Worm (Caenorhabditis elegans) whole organism, late embryonic: ENCODE measurements around the gene srg-67.

Source experiments
- C08G9.2 ChIP-seq: sonication (generic microtip); optimal IDR thresholded peaks from 2 replicates; lab custom pipeline; 2016; ENCODE audit warnings: mild to moderate bottlenecking, missing genetic modification characterization, moderate library complexity, missing compliant biosample characterization
- C38D4.7 ChIP-seq: fragments of 200-800 bp; sonication (Bioruptor generic); optimal IDR thresholded peaks from 2 replicates; lab custom pipeline; 2018; ENCODE audit warnings: mild to moderate bottlenecking, missing genetic modification characterization, moderate library complexity, missing compliant biosample characterization
- F13H6.1 ChIP-seq: sonication (generic microtip); optimal IDR thresholded peaks from 2 replicates; lab custom pipeline; 2016; ENCODE audit warnings: missing genetic modification characterization, missing compliant biosample characterization
- K09A11.1 ChIP-seq: sonication (generic microtip); optimal IDR thresholded peaks from 2 replicates; lab custom pipeline; 2017; ENCODE audit warnings: antibody characterized with exemption, mild to moderate bottlenecking, missing genetic modification characterization, missing compliant biosample characterization; ENCODE audit not compliant: insufficient read depth
- Y22D7AL.16 ChIP-seq: sonication (generic microtip); optimal IDR thresholded peaks from 2 replicates; lab custom pipeline; 2016; ENCODE audit warnings: missing genetic modification characterization, missing compliant biosample characterization
- ahr-1 ChIP-seq: sonication (generic microtip); optimal IDR thresholded peaks from 2 replicates; lab custom pipeline; 2016; ENCODE audit warnings: missing genetic modification characterization, missing compliant biosample characterization
- ama-1 ChIP-seq: fragments of 150-350 bp; optimal IDR thresholded peaks from 2 replicates; lab custom pipeline; 2014
- ceh-14 ChIP-seq: sonication (generic microtip); optimal IDR thresholded peaks from 2 replicates; lab custom pipeline; 2016; ENCODE audit warnings: missing genotype, missing genetic modification characterization, missing compliant biosample characterization
- ceh-19 ChIP-seq: fragments of 200-800 bp; sonication (Bioruptor generic); optimal IDR thresholded peaks from 2 replicates; lab custom pipeline; 2018; ENCODE audit warnings: mild to moderate bottlenecking, missing genetic modification characterization, missing compliant biosample characterization
- ceh-2 ChIP-seq: sonication (generic microtip); optimal IDR thresholded peaks from 2 replicates; lab custom pipeline; 2016; ENCODE audit warnings: missing genotype, missing genetic modification characterization, missing compliant biosample characterization
- ceh-24 ChIP-seq: sonication (generic microtip); optimal IDR thresholded peaks from 2 replicates; lab custom pipeline; 2016; ENCODE audit warnings: mild to moderate bottlenecking, missing genetic modification characterization, missing compliant biosample characterization
- ceh-30 ChIP-seq: fragments of 150-350 bp; optimal IDR thresholded peaks from 2 replicates; lab custom pipeline; 2014; ENCODE audit warnings: missing biosample characterization, missing genetic modification characterization
- ceh-31 ChIP-seq: sonication (generic microtip); optimal IDR thresholded peaks from 2 replicates; lab custom pipeline; 2016; ENCODE audit warnings: missing genetic modification characterization, missing compliant biosample characterization
- ceh-45 ChIP-seq: fragments of 200-800 bp; sonication (Bioruptor generic); IDR thresholded peaks from 2 replicates; pipeline ENCODE4 v1.3.6; 2022; ENCODE audit warnings: missing genetic modification reagents, missing genetic modification characterization, missing compliant biosample characterization
- ceh-48 ChIP-seq: sonication (generic microtip); optimal IDR thresholded peaks from 2 replicates; lab custom pipeline; 2016; ENCODE audit warnings: missing genetic modification characterization, inconsistent platforms, missing compliant biosample characterization
- ceh-6 ChIP-seq: fragments of 200-800 bp; sonication (Bioruptor generic); optimal IDR thresholded peaks from 2 replicates; lab custom pipeline; 2018; ENCODE audit warnings: mild to moderate bottlenecking, missing genetic modification characterization, missing compliant biosample characterization
- ceh-9 ChIP-seq: sonication (generic microtip); optimal IDR thresholded peaks from 2 replicates; lab custom pipeline; 2016; ENCODE audit warnings: mild to moderate bottlenecking, missing genetic modification characterization, inconsistent platforms, missing compliant biosample characterization
- che-1 ChIP-seq: sonication (generic microtip); optimal IDR thresholded peaks from 2 replicates; lab custom pipeline; 2016; ENCODE audit warnings: mild to moderate bottlenecking, missing genetic modification characterization, missing compliant biosample characterization
- dmd-4 ChIP-seq: sonication (generic microtip); optimal IDR thresholded peaks from 2 replicates; lab custom pipeline; 2016; ENCODE audit warnings: borderline replicate concordance, missing genetic modification characterization, missing compliant biosample characterization
- dve-1 ChIP-seq: sonication (generic microtip); optimal IDR thresholded peaks from 2 replicates; lab custom pipeline; 2017; ENCODE audit warnings: antibody characterized with exemption, mild to moderate bottlenecking, missing genetic modification characterization, missing compliant biosample characterization
- elt-2 ChIP-seq: sonication (generic microtip); optimal IDR thresholded peaks from 2 replicates; lab custom pipeline; 2016; ENCODE audit warnings: missing genetic modification reagents, missing genetic modification characterization, missing compliant biosample characterization
- elt-4 ChIP-seq: sonication (generic microtip); optimal IDR thresholded peaks from 2 replicates; lab custom pipeline; 2016; ENCODE audit warnings: missing genetic modification characterization, missing compliant biosample characterization
- ets-4 ChIP-seq: sonication (generic microtip); optimal IDR thresholded peaks from 2 replicates; lab custom pipeline; 2016; ENCODE audit warnings: missing genetic modification characterization, missing compliant biosample characterization
- eyg-1 ChIP-seq: sonication (generic microtip); optimal IDR thresholded peaks from 2 replicates; lab custom pipeline; 2016; ENCODE audit warnings: missing genotype, missing genetic modification characterization, missing compliant biosample characterization
- fkh-10 ChIP-seq: fragments of 150-350 bp; optimal IDR thresholded peaks from 2 replicates; lab custom pipeline; 2014; ENCODE audit warnings: missing biosample characterization, missing genetic modification reagents, missing genetic modification characterization
- gmeb-2 ChIP-seq: sonication (generic microtip); optimal IDR thresholded peaks from 2 replicates; lab custom pipeline; 2016; ENCODE audit warnings: missing genetic modification characterization, inconsistent platforms, missing compliant biosample characterization
- hlh-13 ChIP-seq: fragments of 200-800 bp; sonication (Bioruptor generic); optimal IDR thresholded peaks from 2 replicates; lab custom pipeline; 2018; ENCODE audit warnings: mild to moderate bottlenecking, missing genetic modification characterization, missing compliant biosample characterization
- hlh-15 ChIP-seq: sonication (generic microtip); optimal IDR thresholded peaks from 2 replicates; lab custom pipeline; 2016; ENCODE audit warnings: missing genetic modification characterization, missing compliant biosample characterization
- hlh-30 ChIP-seq: sonication (generic microtip); optimal IDR thresholded peaks from 2 replicates; lab custom pipeline; 2017; ENCODE audit warnings: antibody characterized with exemption, missing genetic modification characterization, missing compliant biosample characterization; ENCODE audit not compliant: insufficient read depth
- hlh-6 ChIP-seq: sonication (generic microtip); optimal IDR thresholded peaks from 2 replicates; lab custom pipeline; 2016; ENCODE audit warnings: missing genotype, missing genetic modification characterization, missing compliant biosample characterization
- lim-6 ChIP-seq: sonication (generic microtip); optimal IDR thresholded peaks from 2 replicates; lab custom pipeline; 2016; ENCODE audit warnings: missing genetic modification characterization, missing compliant biosample characterization
- lin-11 ChIP-seq: fragments of 200-800 bp; sonication (Bioruptor generic); optimal IDR thresholded peaks from 2 replicates; lab custom pipeline; 2018; ENCODE audit warnings: mild to moderate bottlenecking, missing genetic modification characterization, missing compliant biosample characterization
- madf-2 ChIP-seq: sonication (generic microtip); optimal IDR thresholded peaks from 2 replicates; lab custom pipeline; 2017; ENCODE audit warnings: missing genetic modification characterization, missing compliant biosample characterization
- mec-3 ChIP-seq: sonication (generic microtip); optimal IDR thresholded peaks from 2 replicates; lab custom pipeline; 2016; ENCODE audit warnings: borderline replicate concordance, missing genetic modification characterization, missing compliant biosample characterization
- nhr-232 ChIP-seq: sonication (generic microtip); optimal IDR thresholded peaks from 2 replicates; lab custom pipeline; 2016; ENCODE audit warnings: missing genetic modification characterization, missing compliant biosample characterization
- pag-3 ChIP-seq: sonication (generic microtip); optimal IDR thresholded peaks from 2 replicates; lab custom pipeline; 2016; ENCODE audit warnings: missing compliant biosample characterization, missing genetic modification characterization, borderline replicate concordance
- pha-4 ChIP-seq: fragments of 150-350 bp; optimal IDR thresholded peaks from 2 replicates; lab custom pipeline; 2018; ENCODE audit warnings: missing biosample characterization, missing genetic modification reagents, missing genetic modification characterization
- pqm-1 ChIP-seq: sonication (generic microtip); optimal IDR thresholded peaks from 2 replicates; lab custom pipeline; 2016; ENCODE audit warnings: missing genetic modification characterization, missing compliant biosample characterization
- pros-1 ChIP-seq: fragments of 150-350 bp; optimal IDR thresholded peaks from 2 replicates; lab custom pipeline; 2014; ENCODE audit warnings: missing biosample characterization, missing genetic modification reagents, missing genetic modification characterization
- ref-2 ChIP-seq: sonication (generic microtip); optimal IDR thresholded peaks from 2 replicates; lab custom pipeline; 2016; ENCODE audit warnings: missing genetic modification characterization, missing compliant biosample characterization
- sdc-2 ChIP-seq: sonication (generic microtip); optimal IDR thresholded peaks from 2 replicates; lab custom pipeline; 2016; ENCODE audit warnings: missing genotype, missing genetic modification characterization, missing compliant biosample characterization
- sox-2 ChIP-seq: fragments of 200-800 bp; sonication (Bioruptor generic); IDR thresholded peaks from 2 replicates; pipeline ENCODE4 v1.3.6; 2022; ENCODE audit warnings: missing genetic modification reagents, missing genetic modification characterization, missing compliant biosample characterization
- sox-4 ChIP-seq: sonication (generic microtip); optimal IDR thresholded peaks from 2 replicates; lab custom pipeline; 2017; ENCODE audit warnings: mild to moderate bottlenecking, missing genetic modification characterization, inconsistent platforms, missing compliant biosample characterization
- syd-9 ChIP-seq: sonication (generic microtip); optimal IDR thresholded peaks from 2 replicates; lab custom pipeline; 2016; ENCODE audit warnings: mild to moderate bottlenecking, missing genetic modification characterization, moderate library complexity, missing compliant biosample characterization
- tbx-2 ChIP-seq: sonication (generic microtip); optimal IDR thresholded peaks from 2 replicates; lab custom pipeline; 2016; ENCODE audit warnings: missing genetic modification characterization, missing compliant biosample characterization
- tbx-7 ChIP-seq: sonication (generic microtip); optimal IDR thresholded peaks from 2 replicates; lab custom pipeline; 2016; ENCODE audit warnings: missing genotype, missing genetic modification characterization, missing compliant biosample characterization
- ttx-3 ChIP-seq: sonication (generic microtip); optimal IDR thresholded peaks from 2 replicates; lab custom pipeline; 2016; ENCODE audit warnings: missing genetic modification reagents, missing genetic modification characterization, missing compliant biosample characterization
- unc-3 ChIP-seq, 2 experiments: fragments of 200-800 bp in 1 of 2; sonication (Bioruptor generic) in 1 of 2; sonication (generic microtip) in 1 of 2; conservative IDR thresholded peaks in 1 of 2; optimal IDR thresholded peaks in 1 of 2; 2 replicates each; pipeline versions ENCODE4 v1.3.6 to Lab custom; 2016 to 2022; ENCODE audit warnings: missing compliant biosample characterization in 2 of 2, missing genetic modification characterization in 2 of 2, missing genetic modification reagents in 1 of 2
- unc-42 ChIP-seq: sonication (generic microtip); optimal IDR thresholded peaks from 2 replicates; lab custom pipeline; 2016; ENCODE audit warnings: missing genotype, missing genetic modification characterization, missing compliant biosample characterization
- unc-55 ChIP-seq: sonication (generic microtip); optimal IDR thresholded peaks from 2 replicates; lab custom pipeline; 2017; ENCODE audit warnings: missing biosample characterization, missing genetic modification reagents, missing genetic modification characterization
- zip-5 ChIP-seq: sonication (generic microtip); optimal IDR thresholded peaks from 2 replicates; lab custom pipeline; 2016; ENCODE audit warnings: missing genetic modification characterization, missing compliant biosample characterization
- ztf-16 ChIP-seq: sonication (generic microtip); optimal IDR thresholded peaks from 2 replicates; lab custom pipeline; 2017; ENCODE audit warnings: missing genetic modification characterization, missing compliant biosample characterization

The srg-67 gene

DNA sequence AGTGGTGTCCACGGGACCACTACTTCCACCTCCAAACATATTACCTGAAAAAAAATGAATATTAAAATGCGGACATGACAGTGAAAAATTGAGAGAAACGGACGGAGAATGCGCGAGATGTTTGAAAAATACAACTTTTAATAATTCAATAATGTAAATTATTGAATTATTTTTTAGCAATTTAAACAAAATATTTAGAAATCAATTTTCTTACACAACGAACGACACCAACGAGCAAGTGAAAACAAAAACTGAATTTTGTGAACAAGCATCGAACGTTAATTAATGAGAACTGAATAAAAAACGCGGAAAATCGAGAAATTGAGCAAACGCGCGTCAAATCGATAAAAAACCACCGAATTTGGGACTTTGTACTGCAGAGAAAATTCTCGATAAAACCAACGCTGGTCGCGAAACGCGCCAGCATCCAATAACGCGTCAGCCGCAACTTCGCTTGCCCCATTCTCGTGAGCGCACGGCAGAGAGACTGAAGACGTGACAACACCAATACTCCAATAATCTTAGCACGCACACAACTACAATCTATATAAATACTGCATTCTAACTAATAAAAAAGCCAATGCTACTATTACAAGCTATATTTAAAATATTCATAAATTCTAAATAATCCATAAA lies 42.1 kb upstream of the srg-67 start, which contains the start of the genes dnj-19 and nhr-47:
TSS of gene dnj-19 (minus strand) at position 51 of the 636 bp plus-strand sequence.
TSS of gene nhr-47 (plus strand) at position 447 of the 636 bp plus-strand sequence.
- peak; percentile 26 for TF ChIP-seq hlh-30
- no peak for TF ChIP-seq ztf-16 (tag; lab: Kevin White, UChicago)
- TF ChIP-seq ttx-3 (tag; lab: Kevin White, UChicago) = peak; percentile 26
- TF ChIP-seq ceh-9 (tag; lab: Kevin White, UChicago) = no peak
- TF ChIP-seq hlh-15 (tag; lab: Kevin White, UChicago) = no peak
- TF ChIP-seq sox-2 (GFP tag; lab: Robert Waterston, UW) = no peak
- TF ChIP-seq zip-5 (tag; lab: Kevin White, UChicago) = no peak
- peak; percentile 16 for TF ChIP-seq sox-4 (tag; lab: Kevin White, UChicago)
- TF ChIP-seq ref-2 (tag; lab: Kevin White, UChicago) = peak; percentile 48
- peak; percentile 54; the same call in 1 of the 2 replicates for TF ChIP-seq unc-3 (GFP tag; conservative IDR thresholded peaks at IDR 0.05; lab: Robert Waterston, UW)
- no peak for TF ChIP-seq unc-3 (tag; optimal IDR thresholded peaks at IDR 0.05; lab: Kevin White, UChicago)
- peak; percentile 80 for TF ChIP-seq ceh-30 (tag; lab: Kevin White, UChicago)
- TF ChIP-seq dve-1 (tag; lab: Kevin White, UChicago) = peak; percentile 7
- no peak for TF ChIP-seq elt-4 (tag; lab: Kevin White, UChicago)
- peak; percentile 29 for TF ChIP-seq nhr-232 (tag; lab: Kevin White, UChicago)
- no peak for TF ChIP-seq fkh-10 (GFP tag; lab: Kevin White, UChicago)
- no peak for TF ChIP-seq che-1 (tag; lab: Kevin White, UChicago)
- peak; percentile 1 for TF ChIP-seq hlh-6 (tag; lab: Kevin White, UChicago)
- TF ChIP-seq pag-3 (tag; lab: Kevin White, UChicago) = no peak
- no peak for TF ChIP-seq ahr-1 (tag; lab: Kevin White, UChicago)
- no peak for TF ChIP-seq tbx-7 (tag; lab: Kevin White, UChicago)
- peak; percentile 74 for TF ChIP-seq elt-2 (tag; lab: Kevin White, UChicago)
- TF ChIP-seq ceh-48 (tag; lab: Kevin White, UChicago) = peak; percentile 88
- no peak for TF ChIP-seq ceh-24 (tag; lab: Kevin White, UChicago)
- TF ChIP-seq Y22D7AL.16 (tag; lab: Kevin White, UChicago) = peak; percentile 49
- TF ChIP-seq F13H6.1 (tag; lab: Kevin White, UChicago) = peak; percentile 38
- peak; percentile 35 for TF ChIP-seq ceh-19 (GFP tag; lab: Kevin White, UChicago)
- peak; percentile 18 for TF ChIP-seq sdc-2 (tag; lab: Kevin White, UChicago)
- peak; percentile 64 for TF ChIP-seq tbx-2 (tag; lab: Kevin White, UChicago)
- no peak for TF ChIP-seq ceh-6 (GFP tag; lab: Kevin White, UChicago)
- TF ChIP-seq mec-3 = no peak
- TF ChIP-seq pha-4 (tag; lab: Kevin White, UChicago) = no peak
- TF ChIP-seq K09A11.1 (tag; lab: Kevin White, UChicago) = peak; percentile 37
- TF ChIP-seq pros-1 (tag; lab: Kevin White, UChicago) = no peak
- no peak for TF ChIP-seq ama-1 (lab: Kevin White, UChicago)
- TF ChIP-seq lin-11 = no peak
- TF ChIP-seq ets-4 (tag; lab: Kevin White, UChicago) = peak; percentile 27
- TF ChIP-seq ceh-45 (GFP tag; lab: Robert Waterston, UW) = peak; percentile 32; the same call in 1 of the 2 replicates
- peak; percentile 81 for TF ChIP-seq ceh-31 (tag; lab: Kevin White, UChicago)
- peak; percentile 46 for TF ChIP-seq C38D4.7 (GFP tag; lab: Kevin White, UChicago)
- TF ChIP-seq gmeb-2 (tag; lab: Kevin White, UChicago) = peak; percentile 50
- TF ChIP-seq hlh-13 = no peak
- TF ChIP-seq unc-42 (tag; lab: Kevin White, UChicago) = peak; percentile 51
- TF ChIP-seq ceh-14 (tag; lab: Kevin White, UChicago) = peak; percentile 80
- no peak for TF ChIP-seq C08G9.2 (tag; lab: Kevin White, UChicago)
- no peak for TF ChIP-seq pqm-1
- no peak for TF ChIP-seq eyg-1 (tag; lab: Kevin White, UChicago)
- peak; percentile 61 for TF ChIP-seq unc-55
- TF ChIP-seq dmd-4 = no peak
- peak; percentile 64 for TF ChIP-seq madf-2
- TF ChIP-seq syd-9 = peak; percentile 12
- TF ChIP-seq ceh-2 (tag; lab: Kevin White, UChicago) = peak; percentile 29
- TF ChIP-seq lim-6 (tag; lab: Kevin White, UChicago) = no peak
